Worm (Caenorhabditis elegans) whole organism, midembryonic: ENCODE data around the gene ZC155.4.

Experiments
- flt-1 ChIP-seq: fragments of 200-800 bp; sonication (Bioruptor generic); IDR thresholded peaks from 2 replicates; pipeline ENCODE4 v1.3.6; 2022; ENCODE audit warnings: missing genetic modification characterization, missing compliant biosample characterization
- klf-2 ChIP-seq: fragments of 200-800 bp; sonication (Bioruptor generic); conservative IDR thresholded peaks from 2 replicates; pipeline ENCODE4 v1.3.6; 2022; ENCODE audit warnings: missing genetic modification reagents, missing genetic modification characterization, missing compliant biosample characterization
- ztf-29 ChIP-seq: fragments of 200-800 bp; sonication (Bioruptor generic); IDR thresholded peaks from 2 replicates; pipeline ENCODE4 v1.3.6; 2022; ENCODE audit warnings: missing genetic modification reagents, missing genetic modification characterization, missing compliant biosample characterization

DNA sequence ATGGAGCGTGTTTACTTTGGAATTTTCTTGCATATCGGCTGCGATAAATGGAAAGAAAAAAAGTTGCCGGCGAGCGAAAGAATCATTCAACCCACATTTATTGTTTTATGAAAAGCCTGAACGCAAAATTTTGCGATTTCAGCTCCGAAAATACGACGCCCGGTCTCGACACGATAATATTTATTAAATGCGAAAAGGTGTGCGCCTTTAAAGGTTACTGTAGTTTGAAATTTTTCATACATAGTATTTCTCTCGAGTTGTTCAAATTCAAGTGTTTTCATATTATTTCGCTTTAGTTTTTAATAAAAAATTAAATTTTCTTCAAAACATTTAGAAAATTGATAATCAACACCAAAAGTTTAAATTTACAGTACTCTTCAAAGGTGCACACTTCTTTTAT, 6.3 kb downstream of the ZC155.4 start, which contains the start of gene syx-16:
- TF ChIP-seq klf-2 (GFP tag; lab: Robert Waterston, UW) (no peak), flt-1 (GFP tag; lab: Robert Waterston, UW) (no peak), ztf-29 (no peak)
